Worm (Caenorhabditis elegans): ENCODE measurements around the gene fbxc-42.
"Not testable (repeated sequence)": the region's sequence is repeated elsewhere in the genome, so short reads cannot be mapped to it uniquely, and the experiment has no call there.

ce11 chrII:954626-955025 lies 36.8 kb upstream of the fbxc-42 start, which contains the start of gene fbxc-7:
- not testable (repeated sequence) for TF ChIP-seq ztf-29 (GFP tag; IDR thresholded peaks at IDR 0.05); ref-1 (GFP tag; conservative IDR thresholded peaks at IDR 0.05); med-1 (GFP tag; optimal IDR thresholded peaks at IDR 0.05; ENCODE audit: insufficient read depth); klf-2 (GFP tag; conservative IDR thresholded peaks at IDR 0.05)

Data from whole organism, midembryonic.